Fruit fly (Drosophila melanogaster): ENCODE measurements around the gene tara.
A peak's percentile ranks its signal among the peaks of the same experiment; 100 is the strongest.

DNA sequence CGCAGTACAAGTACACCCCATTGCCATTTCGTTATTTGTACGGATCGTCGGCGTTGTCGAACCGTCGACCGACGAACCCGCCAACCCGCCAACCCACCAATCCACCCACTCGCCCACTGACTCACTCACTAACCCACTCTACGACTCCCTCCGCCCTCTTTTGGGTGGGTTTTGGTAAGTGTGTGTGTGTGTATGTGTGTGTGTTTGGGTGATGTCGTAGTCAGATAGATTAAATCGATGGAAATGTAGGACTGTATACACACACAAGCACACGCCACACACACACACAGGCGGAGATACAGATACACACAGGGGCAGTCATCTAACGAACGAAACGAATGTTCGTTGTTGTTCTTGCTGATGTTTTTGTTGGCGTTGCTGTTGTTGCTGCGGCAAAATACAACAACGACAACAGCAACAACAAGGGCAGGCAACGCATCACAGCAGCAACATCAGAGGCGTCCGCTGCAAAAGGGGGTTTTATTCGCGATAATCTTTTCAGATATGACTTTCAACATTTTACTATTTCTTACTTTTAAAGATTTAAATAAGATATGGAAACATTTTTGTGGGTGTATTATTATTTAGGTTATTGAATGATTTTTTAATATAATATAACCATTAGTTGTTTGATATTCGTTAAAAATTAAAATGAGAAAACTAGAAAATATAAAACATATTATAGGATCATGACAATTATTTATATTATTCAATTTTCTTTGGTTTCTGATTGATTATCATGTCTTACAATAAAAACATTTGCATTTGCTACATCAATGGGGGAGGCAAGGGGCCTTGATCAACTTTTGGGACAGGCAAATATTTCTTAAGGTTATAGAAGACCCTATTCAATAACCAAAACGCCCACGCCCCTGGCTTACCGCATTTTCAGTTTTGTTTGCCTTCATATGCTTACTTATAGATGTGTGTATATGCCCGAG lies 3.8 kb upstream of the tara start:
- TF ChIP-seq kay (GFP tag; ENCODE audit: borderline replicate concordance) (no peak), CG12768 (GFP tag; optimal IDR thresholded peaks at IDR 0.05) (peak; percentile 51), CG33017 (tag; optimal IDR thresholded peaks at IDR 0.05) (peak; percentile 75), Crg-1 (GFP tag; optimal IDR thresholded peaks at IDR 0.05) (no peak), ovo (GFP tag; optimal IDR thresholded peaks at IDR 0.05) (no peak), CG11617 (GFP tag; optimal IDR thresholded peaks at IDR 0.05) (peak; percentile 87), CG7045 (GFP tag; optimal IDR thresholded peaks at IDR 0.05) (peak; percentile 88), toe (GFP tag; optimal IDR thresholded peaks at IDR 0.05) (peak; percentile 17), CG14711 (tag; optimal IDR thresholded peaks at IDR 0.05) (peak; percentile 37), CG5204 (GFP tag; optimal IDR thresholded peaks at IDR 0.05) (peak; percentile 37), Mnt (GFP tag; optimal IDR thresholded peaks at IDR 0.05) (no peak)
